Fruit fly (Drosophila melanogaster): ENCODE data around the gene CG13887.

CG13887 gene

DNA sequence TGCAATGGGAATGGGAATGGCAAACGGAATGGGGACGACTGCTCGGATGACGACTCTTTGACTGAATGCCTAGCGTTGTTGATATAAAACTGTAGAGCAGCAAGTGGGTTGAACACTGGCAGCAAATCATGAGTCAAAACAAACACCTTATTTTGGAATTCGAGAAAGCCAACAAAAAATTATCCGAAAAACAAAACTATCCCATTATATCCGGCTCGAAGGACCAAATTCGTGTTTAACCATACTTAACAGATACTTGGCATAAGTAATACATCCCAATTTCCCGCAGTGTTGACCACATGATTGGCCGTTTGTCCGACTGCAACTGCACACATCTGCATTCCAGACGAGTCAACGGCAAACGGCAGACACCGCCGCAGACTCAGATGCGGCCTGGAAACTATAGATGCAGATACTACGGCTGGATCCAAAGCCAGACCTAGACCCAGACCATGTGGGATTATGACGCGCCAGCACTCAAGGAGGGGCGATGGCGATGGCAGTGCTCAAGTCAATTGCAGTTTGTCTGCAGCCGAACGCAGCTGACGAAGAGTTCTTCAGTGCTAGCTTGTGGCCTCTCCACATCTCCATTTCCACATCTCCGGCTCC, 24.3 kb upstream of the CG13887 start (continued):
- TF ChIP-seq Atf-2 (GFP tag; optimal IDR thresholded peaks at IDR 0.05): no peak
- no peak for TF ChIP-seq PHDP (tag; optimal IDR thresholded peaks at IDR 0.05)
- no peak for TF ChIP-seq abd-A (tag; optimal IDR thresholded peaks at IDR 0.05)
- TF ChIP-seq Fer1 (GFP tag; optimal IDR thresholded peaks at IDR 0.05): no peak
- no peak for TF ChIP-seq mam (GFP tag; optimal IDR thresholded peaks at IDR 0.05)
- TF ChIP-seq CG6765 (GFP tag; optimal IDR thresholded peaks at IDR 0.05): no peak
- no peak for TF ChIP-seq CG5953 (GFP tag; IDR thresholded peaks at IDR 0.05)
- no peak for TF ChIP-seq chn (GFP tag; optimal IDR thresholded peaks at IDR 0.05)
- TF ChIP-seq tap (tag; optimal IDR thresholded peaks at IDR 0.05): peak; percentile 1
- no peak for TF ChIP-seq CG12071 (GFP tag; optimal IDR thresholded peaks at IDR 0.05)
- TF ChIP-seq Six4 (GFP tag; optimal IDR thresholded peaks at IDR 0.05): no peak
- no peak for TF ChIP-seq Awh (GFP tag; IDR thresholded peaks at IDR 0.05)
- no peak for TF ChIP-seq slbo (GFP tag; IDR thresholded peaks at IDR 0.05)
- TF ChIP-seq Max (GFP tag; optimal IDR thresholded peaks at IDR 0.05): no peak
- TF ChIP-seq CG4617 (GFP tag; optimal IDR thresholded peaks at IDR 0.05; ENCODE audit: borderline replicate concordance): no peak
- TF ChIP-seq sc (optimal IDR thresholded peaks at IDR 0.05): no peak
- peak; percentile 14 for TF ChIP-seq sc (GFP tag; optimal IDR thresholded peaks at IDR 0.05)
- no peak for TF ChIP-seq klu (GFP tag; IDR thresholded peaks at IDR 0.05)
- TF ChIP-seq CG13123 (GFP tag; optimal IDR thresholded peaks at IDR 0.05): no peak
- TF ChIP-seq CG10979 (tag; optimal IDR thresholded peaks at IDR 0.05): peak; percentile 19
- TF ChIP-seq stc (GFP tag; IDR thresholded peaks at IDR 0.05): no peak
- TF ChIP-seq CG9215 (GFP tag; IDR thresholded peaks at IDR 0.05): no peak
- TF ChIP-seq CG12236 (GFP tag; optimal IDR thresholded peaks at IDR 0.05): no peak
- no peak for TF ChIP-seq wek (GFP tag; optimal IDR thresholded peaks at IDR 0.05)
- TF ChIP-seq CG5180 (GFP tag; optimal IDR thresholded peaks at IDR 0.05): no peak
- no peak for TF ChIP-seq H2.0 (GFP tag; IDR thresholded peaks at IDR 0.05)
- 0 out of 2 replicates have a peak, but pooled peaks have one; percentile 15 for TF ChIP-seq ara (GFP tag; IDR thresholded peaks at IDR 0.05)
- TF ChIP-seq repo (GFP tag; optimal IDR thresholded peaks at IDR 0.05): no peak
- no peak for TF ChIP-seq Mes4 (GFP tag; optimal IDR thresholded peaks at IDR 0.05)
- no peak for TF ChIP-seq CG11085 (GFP tag; IDR thresholded peaks at IDR 0.05)
- no peak for TF ChIP-seq gsb (GFP tag; IDR thresholded peaks at IDR 0.05)
- no peak for TF ChIP-seq CG4424 (GFP tag; optimal IDR thresholded peaks at IDR 0.05)
- TF ChIP-seq ATbp (GFP tag; optimal IDR thresholded peaks at IDR 0.05): peak; percentile 21
- TF ChIP-seq caup (GFP tag; optimal IDR thresholded peaks at IDR 0.05; ENCODE audit: severe bottlenecking): no peak
- TF ChIP-seq CG11247 (GFP tag; IDR thresholded peaks at IDR 0.05): no peak
- no peak for TF ChIP-seq tll (GFP tag; optimal IDR thresholded peaks at IDR 0.05)
- TF ChIP-seq CG14441 (GFP tag; IDR thresholded peaks at IDR 0.05): no peak
- 0 out of 3 replicates have a peak, but pooled peaks have one; percentile 14 for TF ChIP-seq CG17361 (GFP tag; IDR thresholded peaks at IDR 0.05)
- TF ChIP-seq lmd (GFP tag; IDR thresholded peaks at IDR 0.05): peak; percentile 15; the same call in 1 of the 2 replicates
- TF ChIP-seq hth (optimal IDR thresholded peaks at IDR 0.05): no peak
- no peak for TF ChIP-seq CG9876 (GFP tag; optimal IDR thresholded peaks at IDR 0.05)
- peak; percentile 51; the same call in 1 of the 3 replicates for TF ChIP-seq ci (GFP tag; IDR thresholded peaks at IDR 0.05)
- no peak for TF ChIP-seq NK7.1 (GFP tag; optimal IDR thresholded peaks at IDR 0.05)
- peak; percentile 46 for TF ChIP-seq unpg (GFP tag; optimal IDR thresholded peaks at IDR 0.05)
- no peak for TF ChIP-seq ranshi (GFP tag; IDR thresholded peaks at IDR 0.05)
- TF ChIP-seq BtbVII (GFP tag; optimal IDR thresholded peaks at IDR 0.05): no peak
- TF ChIP-seq CG16815 (GFP tag; optimal IDR thresholded peaks at IDR 0.05): no peak
- no peak for TF ChIP-seq crp (GFP tag; optimal IDR thresholded peaks at IDR 0.05)
- no peak for TF ChIP-seq br (optimal IDR thresholded peaks at IDR 0.05)
- TF ChIP-seq az2 (GFP tag; optimal IDR thresholded peaks at IDR 0.05): peak; percentile 16
- no peak for TF ChIP-seq tio (GFP tag; optimal IDR thresholded peaks at IDR 0.05)
- TF ChIP-seq CG7839 (tag; optimal IDR thresholded peaks at IDR 0.05): peak; percentile 28
